Worm (Caenorhabditis elegans): ENCODE results near the gene F44D12.16.
A peak's percentile ranks its signal among the peaks of the same experiment; 100 is the strongest.

F44D12.16 gene

DNA sequence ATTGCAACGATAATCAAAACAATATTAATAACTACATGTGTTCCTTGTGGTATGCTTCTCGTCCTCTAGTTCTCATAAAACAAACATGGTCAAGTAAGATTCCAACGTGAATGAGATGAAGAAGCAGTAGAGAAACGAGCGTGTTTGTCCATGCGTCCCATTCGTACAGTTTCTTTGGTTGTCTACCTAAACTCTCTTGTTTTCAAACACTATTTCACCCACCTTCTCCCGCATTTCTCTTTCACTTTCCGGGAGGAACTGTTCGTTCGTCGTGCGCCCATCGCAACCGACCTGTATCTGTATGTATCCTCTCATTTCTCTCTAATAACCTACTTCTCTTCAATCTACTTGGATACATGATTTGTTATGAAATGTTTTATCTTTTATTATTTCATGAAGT lies 21.1 kb upstream of the F44D12.16 start:
- TF ChIP-seq hmg-20 (GFP tag; IDR thresholded peaks at IDR 0.05) (no peak), hmg-1.2 (GFP tag; IDR thresholded peaks at IDR 0.05) (peak; percentile 54; the same call in 1 of the 2 replicates), chd-7 (tag; optimal IDR thresholded peaks at IDR 0.05) (no peak), ztf-6 (GFP tag; IDR thresholded peaks at IDR 0.05) (no peak), attf-3 (GFP tag; conservative IDR thresholded peaks at IDR 0.05) (no peak), ZK185.1 (tag; optimal IDR thresholded peaks at IDR 0.05; ENCODE audit: poor library complexity, severe bottlenecking) (no peak), pha-4 (tag; optimal IDR thresholded peaks at IDR 0.05) (no peak), hrde-1 (tag; optimal IDR thresholded peaks at IDR 0.05; ENCODE audit: borderline replicate concordance) (no peak), K12H6.12 (tag; optimal IDR thresholded peaks at IDR 0.05) (no peak), unc-130 (GFP tag; optimal IDR thresholded peaks at IDR 0.05) (no peak), let-607 (tag; optimal IDR thresholded peaks at IDR 0.05) (no peak), C17E4.6 (GFP tag; IDR thresholded peaks at IDR 0.05) (no peak), lir-1 (GFP tag; conservative IDR thresholded peaks at IDR 0.05) (no peak), Y53G8AR.9 (GFP tag; conservative IDR thresholded peaks at IDR 0.05) (no peak), attf-5 (GFP tag; optimal IDR thresholded peaks at IDR 0.05) (no peak), mxl-1 (tag; optimal IDR thresholded peaks at IDR 0.05) (no peak), nhr-80 (tag; optimal IDR thresholded peaks at IDR 0.05) (peak; percentile 26), sdz-38 (tag; optimal IDR thresholded peaks at IDR 0.05) (no peak)

DNA sequence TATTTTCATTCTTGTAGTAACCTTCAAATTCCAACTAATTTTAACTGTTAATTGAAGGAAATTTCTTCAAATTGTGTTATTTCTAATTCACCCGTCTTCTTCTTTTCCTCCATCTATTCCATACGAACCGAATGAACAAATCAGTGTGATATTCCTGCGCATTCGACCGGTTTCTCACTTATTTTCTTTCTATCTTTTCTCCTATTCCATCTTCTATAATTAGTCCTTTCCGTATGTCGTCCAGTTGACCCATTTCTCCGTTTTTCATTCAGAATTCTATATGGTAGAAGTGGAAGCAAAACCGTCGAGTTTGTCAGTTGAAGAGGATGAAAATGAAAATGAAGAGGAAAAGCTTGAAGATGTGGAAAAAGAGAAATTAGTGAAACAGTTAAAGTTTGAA lies 19.3 kb upstream of the F44D12.16 start, which contains the start of gene magu-4:
Gene magu-4, plus strand, starts transcription at position 218 of the 400 bp plus-strand sequence.
- no peak for TF ChIP-seq aptf-2 (GFP tag; conservative IDR thresholded peaks at IDR 0.05)
- TF ChIP-seq lin-40 (tag; optimal IDR thresholded peaks at IDR 0.05) = no peak
- TF ChIP-seq ztf-26 (tag; optimal IDR thresholded peaks at IDR 0.05) = no peak
- no peak for TF ChIP-seq attf-5 (GFP tag; optimal IDR thresholded peaks at IDR 0.05)
- no peak for TF ChIP-seq zim-3 (tag; optimal IDR thresholded peaks at IDR 0.05)
- no peak for TF ChIP-seq nhr-80 (tag; optimal IDR thresholded peaks at IDR 0.05)
- TF ChIP-seq die-1 (tag; optimal IDR thresholded peaks at IDR 0.05) = no peak

DNA sequence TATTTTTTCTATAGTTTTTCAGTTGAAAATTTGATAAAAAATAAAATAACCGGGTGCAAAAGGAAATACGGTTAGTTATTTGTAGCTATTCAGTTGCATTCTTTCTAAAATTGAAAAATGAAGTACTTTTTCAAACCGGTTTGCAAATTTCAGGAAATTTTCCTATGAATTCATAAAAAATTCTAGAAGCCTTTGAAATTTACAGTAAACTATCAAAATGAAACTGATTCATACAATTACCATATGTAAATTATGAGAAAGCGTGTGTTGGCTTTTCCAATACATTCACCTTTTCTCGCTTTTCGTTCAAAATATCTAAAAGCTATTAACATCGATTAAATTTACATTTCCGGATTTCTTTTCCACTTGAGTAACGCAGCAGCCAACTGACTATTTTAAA lies 11.9 kb upstream of the F44D12.16 start, which contains the start of gene ent-7:
Gene ent-7, plus strand, starts transcription at position 301 of the 400 bp plus-strand sequence.
- no peak for TF ChIP-seq gei-17 (GFP tag; optimal IDR thresholded peaks at IDR 0.05)
- TF ChIP-seq lin-35 (GFP tag; optimal IDR thresholded peaks at IDR 0.05) = no peak
- no peak for TF ChIP-seq snpc-1.1 (tag; optimal IDR thresholded peaks at IDR 0.05; ENCODE audit: insufficient read depth)
- no peak for TF ChIP-seq mel-28 (tag; optimal IDR thresholded peaks at IDR 0.05; ENCODE audit: borderline replicate concordance)
- no peak for TF ChIP-seq B0035.1 (tag; optimal IDR thresholded peaks at IDR 0.05)
- TF ChIP-seq aptf-2 (GFP tag; conservative IDR thresholded peaks at IDR 0.05) = no peak
- TF ChIP-seq rpc-1 (optimal IDR thresholded peaks at IDR 0.05) = no peak
- no peak for TF ChIP-seq rpc-1 (tag; optimal IDR thresholded peaks at IDR 0.05)
- TF ChIP-seq madf-10 (tag; optimal IDR thresholded peaks at IDR 0.05) = no peak
- TF ChIP-seq ama-1 (optimal IDR thresholded peaks at IDR 0.05) = no peak
- TF ChIP-seq ama-1 (GFP tag; optimal IDR thresholded peaks at IDR 0.05) = no peak
- no peak for TF ChIP-seq F57C9.4 (tag; optimal IDR thresholded peaks at IDR 0.05)
- no peak for TF ChIP-seq die-1 (tag; optimal IDR thresholded peaks at IDR 0.05)
- no peak for TF ChIP-seq nfya-1 (tag; optimal IDR thresholded peaks at IDR 0.05; ENCODE audit: borderline replicate concordance, insufficient read depth)
- no peak for TF ChIP-seq F52B5.7 (tag; optimal IDR thresholded peaks at IDR 0.05)
- TF ChIP-seq F23B12.7 (tag; optimal IDR thresholded peaks at IDR 0.05; ENCODE audit: insufficient read depth) = no peak
- TF ChIP-seq attf-6 (GFP tag; IDR thresholded peaks at IDR 0.05) = no peak
- no peak for TF ChIP-seq ceh-79 (tag; optimal IDR thresholded peaks at IDR 0.05)
